3 fruit fly cellular contexts compared by ENCODE assay signal in the genomic region with DNA sequence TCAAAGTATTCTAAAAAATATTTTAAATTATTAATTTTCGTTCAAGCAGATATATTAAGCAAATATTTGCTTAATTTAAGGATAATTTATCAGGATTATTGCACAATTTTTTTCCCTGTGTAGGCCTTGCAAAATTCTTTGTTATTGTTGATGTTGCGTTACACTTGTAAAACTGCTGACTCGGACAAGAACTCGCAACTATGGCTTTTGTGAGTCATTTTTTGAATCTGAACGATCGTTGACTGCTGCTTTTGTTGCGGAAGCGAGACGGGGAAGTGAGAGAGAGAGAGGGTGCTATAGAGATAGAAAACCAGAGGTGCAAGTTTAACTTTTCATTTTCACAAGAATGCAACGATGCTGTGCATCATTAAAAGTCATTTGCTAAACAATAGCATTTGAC.
TF ChIP-seq lines count a peak whose summit lies in the region.

No protein-coding gene starts in this region.

TF ChIP-seq in whole organism, adult, 20 proteins besides CTCF, POLR2A, EP300 and RAD21:
- no peak for TF ChIP-seq CG33017 (tag; optimal IDR thresholded peaks at IDR 0.05; lab: Kevin White, UChicago)
- no peak for TF ChIP-seq Mnt (GFP tag; optimal IDR thresholded peaks at IDR 0.05; lab: Kevin White, UChicago)
- no peak for TF ChIP-seq CG7101 (tag; optimal IDR thresholded peaks at IDR 0.05; lab: Kevin White, UChicago)
- no peak for TF ChIP-seq cnc (optimal IDR thresholded peaks at IDR 0.05; lab: Kevin White, UChicago)
- peak; percentile 75 for TF ChIP-seq tj (GFP tag; optimal IDR thresholded peaks at IDR 0.05; lab: Kevin White, UChicago)
- no peak for TF ChIP-seq Crg-1 (GFP tag; optimal IDR thresholded peaks at IDR 0.05; lab: Kevin White, UChicago)
TF ChIP-seq in whole organism, adult: peak in this region for 1.

TF ChIP-seq in whole organism, prepupa, 60 proteins besides CTCF, POLR2A, EP300 and RAD21:
- TF ChIP-seq CG10669 (GFP tag; optimal IDR thresholded peaks at IDR 0.05; lab: Kevin White, UChicago) (peak; percentile 2), CG11294 (GFP tag; IDR thresholded peaks at IDR 0.05; lab: Robert Waterston, UW) (no peak), eg (GFP tag; IDR thresholded peaks at IDR 0.05; lab: Robert Waterston, UW) (0 out of 3 replicates have a peak, but pooled peaks have one; percentile 6), achi (GFP tag; optimal IDR thresholded peaks at IDR 0.05; lab: Kevin White, UChicago) (no peak), CG6163 (GFP tag; IDR thresholded peaks at IDR 0.05; lab: Robert Waterston, UW) (peak; percentile 27; the same call in 2 of the 3 replicates), Sox14 (GFP tag; optimal IDR thresholded peaks at IDR 0.05; lab: Kevin White, UChicago) (peak; percentile 64), Sox102F (GFP tag; optimal IDR thresholded peaks at IDR 0.05; lab: Kevin White, UChicago) (no peak)

TF ChIP-seq in whole organism, pupa, 21 proteins besides CTCF, POLR2A, EP300 and RAD21:
- peak; percentile 48 for TF ChIP-seq EcR (GFP tag; optimal IDR thresholded peaks at IDR 0.05; lab: Kevin White, UChicago)
- TF ChIP-seq CG10348 (GFP tag; IDR thresholded peaks at IDR 0.05; lab: Robert Waterston, UW), result no peak
- TF ChIP-seq CG8159 (tag; optimal IDR thresholded peaks at IDR 0.05; lab: Kevin White, UChicago), result peak; percentile 16
